Fruit fly (Drosophila melanogaster): ENCODE measurements around the gene CG9701.

CG9701 gene

DNA sequence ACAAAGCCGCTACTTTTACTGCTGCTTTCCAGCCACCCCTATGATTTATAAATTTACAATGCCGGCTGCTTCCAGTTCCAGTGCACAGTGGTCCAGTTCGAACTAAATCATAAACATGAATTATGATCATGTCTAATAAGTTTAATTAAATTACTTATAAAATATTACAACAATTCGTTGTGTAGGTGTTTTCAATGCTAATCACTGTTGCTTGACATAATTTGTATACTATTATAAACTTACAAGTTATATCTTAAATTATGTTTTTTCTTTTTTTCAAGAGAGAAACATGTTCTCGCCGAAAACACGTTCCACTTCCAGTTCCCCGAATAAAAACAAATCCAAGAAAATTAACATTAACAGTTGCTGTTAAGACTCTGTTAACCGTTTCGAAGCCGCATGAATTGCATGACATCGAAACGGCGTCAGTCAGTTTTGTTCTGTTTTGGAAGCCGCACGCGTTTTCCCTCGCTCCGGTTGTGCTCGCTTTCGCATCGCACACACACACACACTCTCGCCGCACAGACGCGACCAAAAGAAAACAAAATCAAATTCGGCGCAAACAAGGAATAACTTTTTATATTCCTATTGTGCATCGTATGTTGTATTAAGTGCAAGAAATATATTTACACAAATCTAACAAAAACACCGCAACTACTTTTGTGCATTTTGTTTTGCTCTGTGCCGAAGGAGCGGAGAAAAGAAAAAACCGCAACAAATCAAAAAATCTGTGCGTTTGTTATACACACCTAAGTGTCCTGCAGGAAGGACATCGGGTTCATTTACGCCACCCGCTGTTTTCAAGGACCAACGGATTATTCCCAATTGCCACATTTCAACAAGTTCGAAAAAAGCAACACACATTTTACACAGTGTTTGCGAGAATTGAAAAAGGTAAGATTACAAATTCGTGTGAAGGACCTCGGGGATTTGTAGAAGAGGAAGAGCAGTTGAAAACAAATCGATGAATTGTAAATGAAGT, 32.6 kb downstream of the CG9701 start, which contains the start of gene Nrt (continued):
- TF ChIP-seq hth (optimal IDR thresholded peaks at IDR 0.05) (no peak), tx (GFP tag; optimal IDR thresholded peaks at IDR 0.05) (no peak), CG4360 (GFP tag; IDR thresholded peaks at IDR 0.05) (peak; percentile 44; the same call in 1 of the 2 replicates), gem (tag; optimal IDR thresholded peaks at IDR 0.05) (peak; percentile 85), CG1792 (GFP tag; optimal IDR thresholded peaks at IDR 0.05) (no peak), dpn (GFP tag; optimal IDR thresholded peaks at IDR 0.05) (peak in 1 of 2 experiments; percentile 49), chif (GFP tag; optimal IDR thresholded peaks at IDR 0.05) (no peak), E2f2 (GFP tag; IDR thresholded peaks at IDR 0.05) (peak; percentile 53; the same call in 1 of the 2 replicates), CkIIα-i1 (GFP tag; IDR thresholded peaks at IDR 0.05) (no peak), pb (GFP tag; optimal IDR thresholded peaks at IDR 0.05) (no peak), CG2129 (GFP tag; IDR thresholded peaks at IDR 0.05; ENCODE audit: partially characterized antibody) (no peak), CG2116 (GFP tag; optimal IDR thresholded peaks at IDR 0.05) (peak; percentile 42), CG11456 (GFP tag; IDR thresholded peaks at IDR 0.05) (no peak), cad (GFP tag; optimal IDR thresholded peaks at IDR 0.05) (no peak), hbn (GFP tag; IDR thresholded peaks at IDR 0.05; ENCODE audit: partially characterized antibody) (peak; percentile 20; the same call in 1 of the 2 replicates), CG3847 (GFP tag; IDR thresholded peaks at IDR 0.05) (0 out of 2 replicates have a peak, but pooled peaks have one; percentile 27), BEAF-32 (GFP tag; optimal IDR thresholded peaks at IDR 0.05) (no peak), grn (GFP tag; optimal IDR thresholded peaks at IDR 0.05) (no peak), CG1647 (GFP tag; optimal IDR thresholded peaks at IDR 0.05) (no peak), Rfx (GFP tag; IDR thresholded peaks at IDR 0.05) (peak; percentile 73), jigr1 (GFP tag; IDR thresholded peaks at IDR 0.05) (no peak), CG2678 (tag; optimal IDR thresholded peaks at IDR 0.05) (peak; percentile 79), insv (GFP tag; optimal IDR thresholded peaks at IDR 0.05) (peak in 1 of 2 experiments; percentile 61), al (GFP tag; IDR thresholded peaks at IDR 0.05) (no peak), Elba2 (GFP tag; optimal IDR thresholded peaks at IDR 0.05) (peak; percentile 95), CG17912 (GFP tag; optimal IDR thresholded peaks at IDR 0.05) (no peak), CG11695 (GFP tag; IDR thresholded peaks at IDR 0.05) (peak; percentile 69; the same call in 2 of the 3 replicates), CG9727 (GFP tag; optimal IDR thresholded peaks at IDR 0.05) (peak; percentile 66), CG7372 (GFP tag; IDR thresholded peaks at IDR 0.05) (no peak), CG4328 (GFP tag; optimal IDR thresholded peaks at IDR 0.05) (peak; percentile 42), CG15011 (GFP tag; optimal IDR thresholded peaks at IDR 0.05) (peak; percentile 58), psq (GFP tag; optimal IDR thresholded peaks at IDR 0.05) (no peak), nom (GFP tag; optimal IDR thresholded peaks at IDR 0.05) (peak; percentile 90), tll (GFP tag; optimal IDR thresholded peaks at IDR 0.05) (peak in 1 of 2 experiments; percentile 72), B-H1 (GFP tag; IDR thresholded peaks at IDR 0.05) (no peak), Bgb (GFP tag; IDR thresholded peaks at IDR 0.05; ENCODE audit: partially characterized antibody) (peak; percentile 52), ara (GFP tag; IDR thresholded peaks at IDR 0.05) (peak; percentile 68), D19B (GFP tag; optimal IDR thresholded peaks at IDR 0.05) (peak; percentile 17), MBD-R2 (GFP tag; IDR thresholded peaks at IDR 0.05) (peak; percentile 26; the same call in 1 of the 2 replicates), btn (GFP tag; optimal IDR thresholded peaks at IDR 0.05) (no peak), wdn (GFP tag; IDR thresholded peaks at IDR 0.05) (no peak), sens (GFP tag) (peak; percentile 75), Hsf (GFP tag; optimal IDR thresholded peaks at IDR 0.05) (peak; percentile 26), crc (GFP tag; optimal IDR thresholded peaks at IDR 0.05) (no peak), jing (GFP tag; optimal IDR thresholded peaks at IDR 0.05) (no peak), Lim3 (GFP tag; IDR thresholded peaks at IDR 0.05) (no peak), Awh (GFP tag; IDR thresholded peaks at IDR 0.05) (peak; percentile 57; the same call in 1 of the 2 replicates), dmrt99B (tag; optimal IDR thresholded peaks at IDR 0.05) (peak; percentile 72), fd102C (GFP tag; optimal IDR thresholded peaks at IDR 0.05) (no peak)
